Worm (Caenorhabditis elegans): ENCODE measurements around the gene R13H9.6.
A peak's percentile ranks its signal among the peaks of the same experiment; 100 is the strongest.

The R13H9.6 gene

ce11 chrIV:5055964-5056588 lies 12.4 kb downstream of the R13H9.6 start, which contains the start of gene msp-55:
TSS of gene msp-55 (minus strand) at chrIV:5056014.
- no peak for TF ChIP-seq F37D6.2 (tag; optimal IDR thresholded peaks at IDR 0.05)
- TF ChIP-seq set-16 (GFP tag; IDR thresholded peaks at IDR 0.05) = no peak
- TF ChIP-seq lin-39 (tag; optimal IDR thresholded peaks at IDR 0.05) = no peak
- TF ChIP-seq sdz-12 (GFP tag; optimal IDR thresholded peaks at IDR 0.05) = no peak
- no peak for TF ChIP-seq F49E8.2 (tag; optimal IDR thresholded peaks at IDR 0.05; ENCODE audit: borderline replicate concordance)
- TF ChIP-seq cey-2 (tag; optimal IDR thresholded peaks at IDR 0.05; ENCODE audit: borderline replicate concordance, insufficient read depth) = no peak
- no peak for TF ChIP-seq zag-1 (tag; optimal IDR thresholded peaks at IDR 0.05)
- TF ChIP-seq skn-1 (tag; optimal IDR thresholded peaks at IDR 0.05) = no peak
- TF ChIP-seq unc-39 (tag; optimal IDR thresholded peaks at IDR 0.05) = no peak
- TF ChIP-seq ces-1 (GFP tag; optimal IDR thresholded peaks at IDR 0.05) = no peak
- TF ChIP-seq dmd-6 (GFP tag; IDR thresholded peaks at IDR 0.05) = no peak
- no peak for TF ChIP-seq nhr-76 (tag; optimal IDR thresholded peaks at IDR 0.05)

- TF ChIP-seq aha-1 (tag) (peak; percentile 35), dmd-6 (GFP tag; IDR thresholded peaks at IDR 0.05) (no peak)
These were observed 14.1 kb downstream of the R13H9.6 start for ce11 chrIV:5054297-5054696.

ce11 chrIV:5045389-5045788 lies 23.1 kb downstream of the R13H9.6 start, which contains the start of gene hot-9:
TSS of gene hot-9 (minus strand) at chrIV:5045489.
- TF ChIP-seq Y48G9A.11 (GFP tag; IDR thresholded peaks at IDR 0.05) (no peak), unc-62 (GFP tag; optimal IDR thresholded peaks at IDR 0.05 in 1 of 2) (no peak), unc-62 (tag; optimal IDR thresholded peaks at IDR 0.05) (no peak), nhr-102 (tag; optimal IDR thresholded peaks at IDR 0.05) (no peak), madf-9 (GFP tag; conservative IDR thresholded peaks at IDR 0.05) (no peak), zip-11 (GFP tag; IDR thresholded peaks at IDR 0.05) (no peak), Y75B8A.6 (GFP tag; IDR thresholded peaks at IDR 0.05) (no peak), dmd-6 (GFP tag; IDR thresholded peaks at IDR 0.05) (no peak), gei-8 (GFP tag; optimal IDR thresholded peaks at IDR 0.05) (no peak), ceh-44 (GFP tag; IDR thresholded peaks at IDR 0.05) (no peak), ZK337.2 (GFP tag; IDR thresholded peaks at IDR 0.05) (no peak), dmd-8 (GFP tag; IDR thresholded peaks at IDR 0.05) (no peak), pha-4 (GFP tag; IDR thresholded peaks at IDR 0.05) (no peak), pha-4 (tag; optimal IDR thresholded peaks at IDR 0.05) (no peak), spr-1 (tag; optimal IDR thresholded peaks at IDR 0.05) (no peak), skn-1 (tag; optimal IDR thresholded peaks at IDR 0.05) (no peak)

ce11 chrIV:5038744-5039143 lies 29.7 kb downstream of the R13H9.6 start:
- TF ChIP-seq nhr-76 (tag; optimal IDR thresholded peaks at IDR 0.05) (no peak), ceh-28 (tag; optimal IDR thresholded peaks at IDR 0.05) (no peak), ZK337.2 (GFP tag; IDR thresholded peaks at IDR 0.05) (0 out of 2 replicates have a peak, but pooled peaks have one; percentile 5), php-3 (GFP tag; IDR thresholded peaks at IDR 0.05) (no peak), F49E8.2 (tag; optimal IDR thresholded peaks at IDR 0.05; ENCODE audit: borderline replicate concordance) (peak; percentile 32), sdz-12 (GFP tag; optimal IDR thresholded peaks at IDR 0.05) (peak; percentile 8), snpc-1.2 (GFP tag; IDR thresholded peaks at IDR 0.05) (peak; percentile 99), ctbp-1 (GFP tag; IDR thresholded peaks at IDR 0.05) (peak; percentile 80), nhr-42 (GFP tag; IDR thresholded peaks at IDR 0.05) (no peak; the same call in 1 of the 2 replicates), daf-16 (GFP tag; optimal IDR thresholded peaks at IDR 0.05) (peak; percentile 9 to 60), daf-16 (tag; optimal IDR thresholded peaks at IDR 0.05) (no peak), ces-1 (GFP tag; optimal IDR thresholded peaks at IDR 0.05) (no peak), mes-2 (tag; optimal IDR thresholded peaks at IDR 0.05; ENCODE audit: poor library complexity, severe bottlenecking) (no peak), ztf-7 (tag; optimal IDR thresholded peaks at IDR 0.05) (no peak), lin-38 (GFP tag; IDR thresholded peaks at IDR 0.05) (no peak; the same call in 1 of the 2 replicates), nhr-111 (GFP tag; optimal IDR thresholded peaks at IDR 0.05) (peak; percentile 30), dve-1 (tag; optimal IDR thresholded peaks at IDR 0.05; ENCODE audit: insufficient read depth) (no peak), attf-4 (tag; optimal IDR thresholded peaks at IDR 0.05) (no peak), madf-5 (GFP tag; IDR thresholded peaks at IDR 0.05) (peak; percentile 52 to 87; a peak in 1 of 4 replicates), mep-1 (tag; optimal IDR thresholded peaks at IDR 0.05) (no peak), zip-11 (GFP tag; IDR thresholded peaks at IDR 0.05) (no peak), T20F7.1 (GFP tag; optimal IDR thresholded peaks at IDR 0.05) (peak; percentile 32), snpc-4 (tag; optimal IDR thresholded peaks at IDR 0.05) (no peak), mxl-3 (GFP tag; optimal IDR thresholded peaks at IDR 0.05) (no peak), F44E2.7 (GFP tag; IDR thresholded peaks at IDR 0.05) (peak; percentile 79; the same call in 1 of the 2 replicates)
